Fruit fly (Drosophila melanogaster): ENCODE data around the gene RpS20.

DNA sequence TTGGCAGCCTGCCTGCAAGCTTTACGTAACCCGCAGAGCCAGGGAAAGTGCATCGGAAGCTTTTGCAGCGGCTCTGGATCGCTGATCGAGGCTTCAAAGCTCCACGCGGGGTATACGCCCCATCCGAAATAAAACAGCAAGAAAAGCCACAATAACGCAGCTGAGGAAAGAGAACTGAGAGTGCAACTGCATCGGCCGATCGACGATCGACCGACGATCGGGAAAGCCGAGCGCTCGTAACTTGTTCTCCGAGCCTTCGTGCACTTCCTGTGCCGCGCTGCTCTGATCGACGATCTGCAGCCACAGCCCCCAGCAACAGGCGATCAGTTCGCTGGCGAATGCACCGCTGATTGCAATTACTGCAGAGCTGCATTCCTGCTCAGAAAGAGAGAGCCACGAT is 42.0 kb upstream of the RpS20 start:
- TF ChIP-seq pan (optimal IDR thresholded peaks at IDR 0.05) (no peak), usp (GFP tag; optimal IDR thresholded peaks at IDR 0.05) (no peak)
